Fruit fly (Drosophila melanogaster): ENCODE results near the gene CG34345.

DNA sequence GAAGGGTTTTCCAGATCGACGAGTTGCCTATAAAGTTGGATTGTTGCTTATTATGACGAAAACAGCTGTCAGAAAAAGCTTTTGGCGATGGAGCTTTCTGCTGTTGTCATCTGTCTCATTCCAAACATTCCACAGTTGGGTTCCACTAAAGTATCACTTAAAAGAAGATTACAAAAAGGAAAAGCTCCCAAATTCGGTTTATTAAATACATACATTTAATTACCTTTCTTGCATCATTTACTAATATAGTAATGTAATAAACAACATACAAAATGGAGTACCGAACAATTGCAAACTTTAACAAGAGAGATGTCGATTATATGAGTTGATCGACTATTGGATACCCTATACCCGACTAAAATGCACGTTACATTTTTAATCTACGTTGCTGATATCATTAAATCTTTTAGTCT, 33.4 kb downstream of the CG34345 start, which contains the start of gene CG31633:
- TF ChIP-seq Myc (optimal IDR thresholded peaks at IDR 0.05) (no peak), psq (optimal IDR thresholded peaks at IDR 0.05) (no peak)
